Worm (Caenorhabditis elegans) whole organism, L3 larva: ENCODE data around the gene lec-10.

Experiments
- aly-2 ChIP-seq: fragments of 150-350 bp; optimal IDR thresholded peaks from 2 replicates; lab custom pipeline; 2014; ENCODE audit warnings: missing biosample characterization, missing genetic modification characterization
- daf-12 ChIP-seq: fragments of 150-350 bp; optimal IDR thresholded peaks from 2 replicates; lab custom pipeline; 2014; ENCODE audit warnings: missing biosample characterization, missing genetic modification reagents, missing genetic modification characterization
- ztf-11 ChIP-seq: fragments of 150-350 bp; optimal IDR thresholded peaks from 2 replicates; lab custom pipeline; 2014; ENCODE audit warnings: missing biosample characterization, missing genetic modification characterization

DNA sequence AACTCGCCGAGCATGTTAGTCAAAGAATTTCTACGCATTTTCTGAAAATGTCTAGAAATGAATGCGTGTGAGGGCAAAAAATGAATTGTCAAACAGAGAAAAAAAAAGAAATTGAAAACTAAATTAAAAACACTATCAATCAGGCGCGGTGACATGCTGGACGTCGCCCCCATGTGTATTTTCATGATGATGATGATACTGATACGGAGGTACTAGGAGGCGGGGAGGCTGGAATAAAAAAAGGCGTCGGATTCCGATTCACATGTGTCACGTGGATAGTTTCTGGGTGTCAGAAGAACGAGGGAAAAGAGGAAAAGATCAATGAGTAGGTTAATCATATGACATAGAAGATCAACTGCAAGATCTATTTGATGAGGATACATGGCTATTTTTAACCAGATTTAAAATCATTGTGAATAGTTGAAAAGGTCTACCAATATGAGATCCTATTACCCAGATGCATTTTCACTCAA is 16.5 kb upstream of the lec-10 start, which contains the start of gene W01A11.7:
- TF ChIP-seq ztf-11 (tag; lab: Kevin White, UChicago) (no peak), aly-2 (tag; lab: Kevin White, UChicago) (no peak), daf-12 (tag; lab: Kevin White, UChicago) (no peak)
